Comparison of ENCODE assay signal across 4 worm cellular contexts in genomic region chrIII:11684770-11685169, ce11.
TF ChIP-seq lines count a peak whose summit lies in the region.

No protein-coding gene starts in this region.

TF ChIP-seq in whole organism, L1 larva, 84 proteins besides CTCF, POLR2A, EP300 and RAD21 (continued from another document):
- TF ChIP-seq zag-1 (tag; optimal IDR thresholded peaks at IDR 0.05; lab: Kevin White, UChicago) (no peak), elt-3 (tag; optimal IDR thresholded peaks at IDR 0.05; lab: Kevin White, UChicago) (peak in 1 of 6 experiments; percentile 29), elt-2 (tag; optimal IDR thresholded peaks at IDR 0.05; lab: Kevin White, UChicago) (peak; percentile 71), sptf-1 (tag; optimal IDR thresholded peaks at IDR 0.05; lab: Kevin White, UChicago) (no peak), lsy-2 (tag; optimal IDR thresholded peaks at IDR 0.05; lab: Kevin White, UChicago) (peak in 1 of 2 experiments; percentile 1), isw-1 (GFP tag; IDR thresholded peaks at IDR 0.05; lab: Robert Waterston, UW) (no peak), nhr-85 (tag; lab: Kevin White, UChicago) (peak; percentile 60), fkh-10 (GFP tag; optimal IDR thresholded peaks at IDR 0.05; lab: Kevin White, UChicago) (no peak), nhr-90 (tag; optimal IDR thresholded peaks at IDR 0.05; lab: Kevin White, UChicago; ENCODE audit: poor library complexity) (peak; percentile 5), nhr-11 (tag; optimal IDR thresholded peaks at IDR 0.05; lab: Kevin White, UChicago) (no peak), hlh-4 (tag; optimal IDR thresholded peaks at IDR 0.05; lab: Kevin White, UChicago) (no peak), snu-23 (GFP tag; optimal IDR thresholded peaks at IDR 0.05; lab: Kevin White, UChicago) (peak; percentile 9), fkh-8 (tag; optimal IDR thresholded peaks at IDR 0.05; lab: Kevin White, UChicago) (peak; percentile 22)

TF ChIP-seq in whole organism, L2 larva, 48 proteins besides CTCF, POLR2A, EP300 and RAD21 (continued from another document):
- TF ChIP-seq fos-1 (tag; optimal IDR thresholded peaks at IDR 0.05; lab: Kevin White, UChicago) (peak; percentile 66), skn-1 (tag; optimal IDR thresholded peaks at IDR 0.05; lab: Kevin White, UChicago) (no peak), mab-5 (tag; optimal IDR thresholded peaks at IDR 0.05; lab: Kevin White, UChicago) (no peak), lsy-2 (tag; optimal IDR thresholded peaks at IDR 0.05; lab: Kevin White, UChicago) (no peak), ceh-82 (tag; optimal IDR thresholded peaks at IDR 0.05; lab: Kevin White, UChicago) (no peak), gmeb-1 (tag; optimal IDR thresholded peaks at IDR 0.05; lab: Kevin White, UChicago) (peak; percentile 19), nhr-6 (tag; optimal IDR thresholded peaks at IDR 0.05; lab: Kevin White, UChicago) (no peak), sma-9 (GFP tag; optimal IDR thresholded peaks at IDR 0.05; lab: Kevin White, UChicago) (peak; percentile 67), sma-9 (tag; optimal IDR thresholded peaks at IDR 0.05; lab: Kevin White, UChicago) (no peak)

TF ChIP-seq in whole organism, L3 larva, 47 proteins besides CTCF, POLR2A, EP300 and RAD21 (continued from another document):
- TF ChIP-seq elt-3 (tag; optimal IDR thresholded peaks at IDR 0.05; lab: Kevin White, UChicago) (no peak), ceh-28 (tag; optimal IDR thresholded peaks at IDR 0.05; lab: Kevin White, UChicago) (peak; percentile 4), nhr-25 (tag; optimal IDR thresholded peaks at IDR 0.05; lab: Kevin White, UChicago) (no peak), tbx-2 (tag; optimal IDR thresholded peaks at IDR 0.05; lab: Kevin White, UChicago) (no peak), ceh-16 (tag; optimal IDR thresholded peaks at IDR 0.05; lab: Kevin White, UChicago) (no peak), nfya-1 (tag; optimal IDR thresholded peaks at IDR 0.05; lab: Kevin White, UChicago; ENCODE audit: insufficient read depth) (no peak), egl-5 (tag; optimal IDR thresholded peaks at IDR 0.05; lab: Kevin White, UChicago) (no peak), R02D3.7 (tag; optimal IDR thresholded peaks at IDR 0.05; lab: Kevin White, UChicago) (no peak), lin-15B (tag; optimal IDR thresholded peaks at IDR 0.05; lab: Kevin White, UChicago) (no peak), nhr-237 (tag; optimal IDR thresholded peaks at IDR 0.05; lab: Kevin White, UChicago) (no peak), nhr-76 (tag; optimal IDR thresholded peaks at IDR 0.05; lab: Kevin White, UChicago) (no peak), nhr-12 (tag; optimal IDR thresholded peaks at IDR 0.05; lab: Kevin White, UChicago) (no peak), pqm-1 (tag; optimal IDR thresholded peaks at IDR 0.05; lab: Kevin White, UChicago) (peak; percentile 73), elt-2 (tag; optimal IDR thresholded peaks at IDR 0.05; lab: Kevin White, UChicago) (peak; percentile 92), jun-1 (tag; optimal IDR thresholded peaks at IDR 0.05; lab: Kevin White, UChicago) (peak; percentile 30)

TF ChIP-seq in whole organism, L4 larva, 104 proteins besides CTCF, POLR2A, EP300 and RAD21 (continued from another document):
- TF ChIP-seq php-3 (GFP tag; IDR thresholded peaks at IDR 0.05; lab: Robert Waterston, UW) (0 out of 2 replicates have a peak, but pooled peaks have one; percentile 40), nhr-102 (tag; optimal IDR thresholded peaks at IDR 0.05; lab: Kevin White, UChicago) (peak; percentile 9), mdl-1 (tag; optimal IDR thresholded peaks at IDR 0.05; lab: Kevin White, UChicago) (peak in 1 of 2 experiments; percentile 25), nhr-237 (tag; optimal IDR thresholded peaks at IDR 0.05; lab: Kevin White, UChicago) (no peak), egl-43 (GFP tag; IDR thresholded peaks at IDR 0.05; lab: Robert Waterston, UW) (no peak), mep-1 (tag; optimal IDR thresholded peaks at IDR 0.05; lab: Kevin White, UChicago) (peak; percentile 15), nhr-41 (GFP tag; IDR thresholded peaks at IDR 0.05; lab: Robert Waterston, UW) (no peak), daf-16 (GFP tag; optimal IDR thresholded peaks at IDR 0.05; lab: Kevin White, UChicago) (no peak), daf-16 (tag; optimal IDR thresholded peaks at IDR 0.05; lab: Kevin White, UChicago) (peak; percentile 92), nhr-77 (tag; optimal IDR thresholded peaks at IDR 0.05; lab: Kevin White, UChicago) (peak; percentile 42), zip-2 (tag; optimal IDR thresholded peaks at IDR 0.05; lab: Kevin White, UChicago) (no peak), dmd-8 (GFP tag; IDR thresholded peaks at IDR 0.05; lab: Robert Waterston, UW) (no peak), nhr-28 (tag; optimal IDR thresholded peaks at IDR 0.05; lab: Kevin White, UChicago) (peak; percentile 79)
TF ChIP-seq in whole organism, L4 larva: peak in this region for 17.
